Worm (Caenorhabditis elegans): ENCODE measurements around the gene T15B12.1.

- TF ChIP-seq med-1 (GFP tag; optimal IDR thresholded peaks at IDR 0.05; ENCODE audit: insufficient read depth) (no peak), tab-1 (GFP tag; IDR thresholded peaks at IDR 0.05) (no peak), T22C8.4 (GFP tag; IDR thresholded peaks at IDR 0.05) (no peak), klf-2 (GFP tag; conservative IDR thresholded peaks at IDR 0.05) (no peak), ztf-23 (GFP tag; IDR thresholded peaks at IDR 0.05) (no peak), ref-1 (GFP tag; conservative IDR thresholded peaks at IDR 0.05) (no peak), cog-1 (tag; optimal IDR thresholded peaks at IDR 0.05) (no peak), ztf-29 (GFP tag; IDR thresholded peaks at IDR 0.05) (no peak)
Measured at ce11 chrIII:5287877-5288276, at the start of gene T15B12.1.

Measured in whole organism, midembryonic.